Fruit fly (Drosophila melanogaster) whole organism, embryonic: Measurements from ENCODE around the gene sosie.

Source experiments
- Abd-B ChIP-seq: fragments of 200-800 bp; sonication (Bioruptor generic); optimal IDR thresholded peaks from 2 replicates; lab custom pipeline; 2018; ENCODE audit warnings: missing biosample characterization, mild to moderate bottlenecking, missing genetic modification characterization, moderate library complexity
- CG10366 ChIP-seq: fragments of 200-800 bp; sonication (Bioruptor generic); IDR thresholded peaks from 2 replicates; pipeline ENCODE4 v1.3.6; 2022; ENCODE audit warnings: missing biosample characterization, missing genetic modification characterization
- CG10565 ChIP-seq: fragments of 200-800 bp; sonication (Bioruptor generic); optimal IDR thresholded peaks from 3 replicates; lab custom pipeline; 2016; ENCODE audit warnings: missing biosample characterization, mild to moderate bottlenecking, missing genetic modification characterization
- CG11093 ChIP-seq: fragments of 200-800 bp; sonication (Bioruptor generic); IDR thresholded peaks from 3 replicates; pipeline ENCODE4 v1.3.6; 2022; ENCODE audit warnings: missing biosample characterization, missing genetic modification characterization
- CG12299 ChIP-seq: fragments of 200-800 bp; sonication (Bioruptor generic); optimal IDR thresholded peaks from 2 replicates; lab custom pipeline; 2018; ENCODE audit warnings: missing biosample characterization, mild to moderate bottlenecking, missing genetic modification characterization
- CG13424 ChIP-seq: fragments of 200-800 bp; sonication (Bioruptor generic); optimal IDR thresholded peaks from 2 replicates; lab custom pipeline; 2019; ENCODE audit warnings: missing biosample characterization, mild to moderate bottlenecking, missing genetic modification characterization, moderate library complexity
- CG14667 ChIP-seq: fragments of 200-800 bp; sonication (Bioruptor generic); IDR thresholded peaks from 2 replicates; pipeline ENCODE4 v1.3.6; 2022; ENCODE audit warnings: missing biosample characterization, missing genetic modification characterization
- CG15011 ChIP-seq: fragments of 200-800 bp; sonication (Bioruptor generic); optimal IDR thresholded peaks from 3 replicates; lab custom pipeline; 2018; ENCODE audit warnings: missing biosample characterization, mild to moderate bottlenecking, missing genetic modification characterization
- CG2116 ChIP-seq: fragments of 200-800 bp; sonication (Bioruptor generic); optimal IDR thresholded peaks from 3 replicates; lab custom pipeline; 2018; ENCODE audit warnings: missing biosample characterization, mild to moderate bottlenecking, missing genetic modification characterization
- CG2889 ChIP-seq: fragments of 200-800 bp; sonication (Bioruptor generic); IDR thresholded peaks from 3 replicates; pipeline ENCODE4 v1.3.6; 2022; ENCODE audit warnings: missing biosample characterization, missing genetic modification characterization
- CG3065 ChIP-seq: fragments of 200-800 bp; sonication (Bioruptor generic); optimal IDR thresholded peaks from 2 replicates; lab custom pipeline; 2016; ENCODE audit warnings: missing biosample characterization, missing genetic modification characterization
- CG31441 ChIP-seq: fragments of 200-800 bp; sonication (Bioruptor generic); IDR thresholded peaks from 2 replicates; pipeline ENCODE4 v1.3.6; 2022; ENCODE audit warnings: missing biosample characterization, missing genetic modification characterization
- CG32772 ChIP-seq: fragments of 200-800 bp; sonication (Bioruptor generic); IDR thresholded peaks from 2 replicates; pipeline ENCODE4 v1.3.6; 2022; ENCODE audit warnings: missing biosample characterization, missing genetic modification characterization
- CG34422 ChIP-seq: fragments of 200-800 bp; sonication (Bioruptor generic); IDR thresholded peaks from 3 replicates; pipeline ENCODE4 v1.3.6; 2022; ENCODE audit warnings: missing biosample characterization, missing genetic modification characterization
- CG4707 ChIP-seq: fragments of 200-800 bp; sonication (Bioruptor generic); optimal IDR thresholded peaks from 2 replicates; lab custom pipeline; 2018; ENCODE audit warnings: missing biosample characterization, mild to moderate bottlenecking, missing genetic modification characterization, moderate library complexity
- CG6791 ChIP-seq: fragments of 200-800 bp; sonication (Bioruptor generic); IDR thresholded peaks from 3 replicates; pipeline ENCODE4 v1.3.6; 2022; ENCODE audit warnings: missing biosample characterization, missing genetic modification characterization; ENCODE audit not compliant: partially characterized antibody
- CG7745 ChIP-seq: fragments of 200-800 bp; sonication (Bioruptor generic); optimal IDR thresholded peaks from 2 replicates; lab custom pipeline; 2018; ENCODE audit warnings: missing biosample characterization, mild to moderate bottlenecking, missing genetic modification characterization, moderate library complexity
- D19A ChIP-seq: fragments of 200-800 bp; optimal IDR thresholded peaks from 3 replicates; lab custom pipeline; 2019; ENCODE audit warnings: missing biosample characterization, mild to moderate bottlenecking, missing genetic modification characterization, moderate library complexity
- D19B ChIP-seq: fragments of 200-800 bp; sonication (Bioruptor generic); optimal IDR thresholded peaks from 2 replicates; lab custom pipeline; 2017; ENCODE audit warnings: missing biosample characterization, mild to moderate bottlenecking, missing genetic modification characterization
- Deaf1 ChIP-seq: fragments of 200-800 bp; optimal IDR thresholded peaks from 3 replicates; lab custom pipeline; 2019; ENCODE audit warnings: missing biosample characterization, mild to moderate bottlenecking, missing genetic modification characterization, moderate library complexity
- Dfd ChIP-seq, 2 experiments: fragments of >200 bp; optimal IDR thresholded peaks; 2 replicates each; lab custom pipeline; 2017; ENCODE audit warnings: missing biosample characterization in 2 of 2, missing genetic modification characterization in 2 of 2
- Ets97D ChIP-seq: fragments of 200-800 bp; sonication (Bioruptor generic); optimal IDR thresholded peaks from 3 replicates; lab custom pipeline; 2016; ENCODE audit warnings: missing biosample characterization, missing genetic modification characterization
- Gsc ChIP-seq: fragments of 200-800 bp; sonication (Bioruptor generic); IDR thresholded peaks from 2 replicates; pipeline ENCODE4 v1.3.6; 2022; ENCODE audit warnings: missing biosample characterization, missing genetic modification characterization
- HHEX ChIP-seq: fragments of 200-800 bp; sonication (Bioruptor generic); optimal IDR thresholded peaks from 3 replicates; lab custom pipeline; 2017; ENCODE audit warnings: missing biosample characterization, mild to moderate bottlenecking, missing genetic modification characterization, missing genetic modification reagents
- Hey ChIP-seq: fragments of 200-800 bp; sonication (Bioruptor generic); optimal IDR thresholded peaks from 3 replicates; lab custom pipeline; 2018; ENCODE audit warnings: missing biosample characterization, mild to moderate bottlenecking, missing genetic modification characterization
- Hr39 ChIP-seq: fragments of >200 bp; optimal IDR thresholded peaks from 2 replicates; lab custom pipeline; 2017
- Max ChIP-seq: fragments of 200-800 bp; sonication (Bioruptor generic); optimal IDR thresholded peaks from 2 replicates; lab custom pipeline; 2016; ENCODE audit warnings: missing biosample characterization, mild to moderate bottlenecking, missing genetic modification characterization
- Oaz ChIP-seq: fragments of 200-800 bp; sonication (Bioruptor generic); IDR thresholded peaks from 2 replicates; pipeline ENCODE4 v1.3.6; 2022; ENCODE audit warnings: missing biosample characterization, missing genetic modification characterization
- Opbp ChIP-seq: fragments of 200-800 bp; sonication (Bioruptor generic); IDR thresholded peaks from 3 replicates; pipeline ENCODE4 v1.3.6; 2022; ENCODE audit warnings: missing biosample characterization, missing genetic modification characterization; ENCODE audit not compliant: partially characterized antibody
- Spps ChIP-seq: fragments of 200-800 bp; sonication (Bioruptor generic); optimal IDR thresholded peaks from 2 replicates; lab custom pipeline; 2018; ENCODE audit warnings: missing biosample characterization, mild to moderate bottlenecking, missing genetic modification characterization
- TFAM ChIP-seq: fragments of 200-800 bp; sonication (Bioruptor generic); optimal IDR thresholded peaks from 2 replicates; lab custom pipeline; 2017; ENCODE audit warnings: missing biosample characterization, missing genetic modification characterization, inconsistent platforms
- Trl ChIP-seq, 3 experiments: fragments of >200 bp in 2 of 3; fragments of 200-800 bp in 1 of 3; sonication (Bioruptor generic) in 1 of 3; optimal IDR thresholded peaks; 2 replicates in 1 of 3; 3 replicates in 2 of 3; lab custom pipeline; 2016 to 2017; ENCODE audit warnings: missing biosample characterization in 1 of 3, missing genetic modification characterization in 1 of 3
- aop ChIP-seq: fragments of 200-800 bp; sonication (Bioruptor generic); IDR thresholded peaks from 2 replicates; pipeline ENCODE4 v1.3.6; 2022; ENCODE audit warnings: missing biosample characterization, missing genetic modification characterization
- bab2 ChIP-seq: fragments of 200-800 bp; sonication (Bioruptor generic); optimal IDR thresholded peaks from 2 replicates; lab custom pipeline; 2016; ENCODE audit warnings: missing biosample characterization, missing genetic modification characterization
- dmrt11E ChIP-seq: fragments of 200-800 bp; sonication (Bioruptor generic); optimal IDR thresholded peaks from 3 replicates; lab custom pipeline; 2018; ENCODE audit warnings: missing biosample characterization, mild to moderate bottlenecking, missing genetic modification characterization, moderate library complexity
- gem ChIP-seq: fragments of 200-800 bp; sonication (Bioruptor generic); optimal IDR thresholded peaks from 2 replicates; lab custom pipeline; 2019; ENCODE audit warnings: missing biosample characterization, mild to moderate bottlenecking, missing genetic modification characterization, moderate library complexity
- ken ChIP-seq: fragments of 200-800 bp; sonication (Bioruptor generic); IDR thresholded peaks from 3 replicates; pipeline ENCODE4 v1.3.6; 2022; ENCODE audit warnings: missing biosample characterization, missing genetic modification characterization
- lola ChIP-seq, 3 experiments: fragments of >200 bp in 2 of 3; fragments of 200-800 bp in 1 of 3; sonication (Bioruptor generic) in 1 of 3; optimal IDR thresholded peaks; 2 replicates each; lab custom pipeline; 2017 to 2019; ENCODE audit warnings: missing biosample characterization in 3 of 3, missing genetic modification characterization in 3 of 3, mild to moderate bottlenecking in 1 of 3, moderate library complexity in 1 of 3
- nmo ChIP-seq: fragments of 200-800 bp; sonication (Bioruptor generic); optimal IDR thresholded peaks from 2 replicates; lab custom pipeline; 2018; ENCODE audit warnings: missing biosample characterization, mild to moderate bottlenecking, missing genetic modification characterization, moderate library complexity
- onecut ChIP-seq: fragments of 200-800 bp; sonication (Bioruptor generic); IDR thresholded peaks from 2 replicates; pipeline ENCODE4 v1.3.6; 2022; ENCODE audit warnings: missing biosample characterization, missing genetic modification characterization
- pan ChIP-seq, 4 experiments: fragments of >200 bp in 3 of 4; fragments of 200-800 bp in 1 of 4; sonication (Bioruptor generic) in 1 of 4; optimal IDR thresholded peaks in 3 of 4; IDR thresholded peaks in 1 of 4; 2 replicates each; pipeline versions ENCODE4 v1.3.6 to Lab custom; 2017 to 2022; ENCODE audit warnings: missing biosample characterization in 2 of 4, missing genetic modification characterization in 2 of 4, mixed read lengths in 1 of 4
- pros ChIP-seq: fragments of 200-800 bp; sonication (Bioruptor generic); optimal IDR thresholded peaks from 3 replicates; lab custom pipeline; 2019; ENCODE audit warnings: missing biosample characterization, mild to moderate bottlenecking, missing genetic modification characterization, moderate library complexity
- sc ChIP-seq, 3 experiments: fragments of >200 bp in 2 of 3; fragments of 200-800 bp in 1 of 3; sonication (Bioruptor generic) in 1 of 3; optimal IDR thresholded peaks; 2 replicates in 2 of 3; 3 replicates in 1 of 3; lab custom pipeline; 2017; ENCODE audit warnings: mild to moderate bottlenecking in 1 of 3, missing biosample characterization in 1 of 3, missing genetic modification characterization in 1 of 3, missing genetic modification reagents in 1 of 3
- sens ChIP-seq: fragments of 200-800 bp; sonication (Bioruptor generic); peaks from one replicate; lab custom pipeline; 2016; ENCODE audit warnings: missing biosample characterization, missing genetic modification characterization
- sim ChIP-seq: fragments of 200-800 bp; sonication (Bioruptor generic); IDR thresholded peaks from 2 replicates; pipeline ENCODE4 v1.3.6; 2022; ENCODE audit warnings: missing biosample characterization, missing genetic modification characterization
- sima ChIP-seq: fragments of 200-800 bp; sonication (Bioruptor generic); optimal IDR thresholded peaks from 2 replicates; lab custom pipeline; 2016; ENCODE audit warnings: missing biosample characterization, missing genetic modification characterization
- slbo ChIP-seq: fragments of 200-800 bp; sonication (Bioruptor generic); IDR thresholded peaks from 2 replicates; pipeline ENCODE4 v1.3.6; 2022; ENCODE audit warnings: missing biosample characterization, missing genetic modification characterization
- trem ChIP-seq: fragments of 200-800 bp; optimal IDR thresholded peaks from 3 replicates; lab custom pipeline; 2019; ENCODE audit warnings: missing biosample characterization, mild to moderate bottlenecking, missing genetic modification characterization, moderate library complexity
- trh ChIP-seq: fragments of 200-800 bp; sonication (Bioruptor generic); optimal IDR thresholded peaks from 2 replicates; lab custom pipeline; 2016; ENCODE audit warnings: missing biosample characterization, missing genetic modification characterization
- wor ChIP-seq: fragments of 200-800 bp; sonication (Bioruptor generic); IDR thresholded peaks from 2 replicates; pipeline ENCODE4 v1.3.6; 2022; ENCODE audit warnings: missing biosample characterization, missing genetic modification characterization
- zf30C ChIP-seq: fragments of 200-800 bp; sonication (Bioruptor generic); optimal IDR thresholded peaks from 3 replicates; lab custom pipeline; 2018; ENCODE audit warnings: missing biosample characterization, mild to moderate bottlenecking, missing genetic modification characterization

Gene sosie

DNA sequence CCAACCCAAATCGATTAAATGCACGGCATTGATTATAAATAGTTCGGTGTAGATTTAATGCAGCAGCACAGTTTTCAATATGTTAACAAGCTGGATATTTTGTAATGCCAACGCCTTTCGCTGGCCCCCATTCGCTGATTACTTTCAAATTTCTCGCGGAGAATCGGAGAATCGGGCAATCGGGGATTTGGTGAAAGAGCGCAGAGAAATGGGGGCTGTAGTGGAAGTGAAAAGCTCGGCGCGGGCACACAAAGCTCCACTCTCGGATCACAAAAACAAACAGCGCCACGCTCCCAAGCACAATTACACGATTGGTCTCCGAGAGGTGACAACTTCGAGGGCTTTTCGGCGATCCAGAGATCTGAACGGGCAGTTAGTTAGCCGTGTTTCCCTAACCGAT is 7.9 kb downstream of the sosie start, which contains the start of gene Esp:
Gene Esp, plus strand, starts transcription at position 301 of the 400 bp plus-strand sequence.
- TF ChIP-seq Dfd (GFP tag; optimal IDR thresholded peaks at IDR 0.05; lab: Kevin White, UChicago) (no peak), CG7745 (tag; lab: Kevin White, UChicago) (no peak), Max (GFP tag; lab: Kevin White, UChicago) (no peak), Trl (optimal IDR thresholded peaks at IDR 0.05; lab: Kevin White, UChicago) (peak in 1 of 2 experiments; percentile 19), Trl (GFP tag; optimal IDR thresholded peaks at IDR 0.05; lab: Kevin White, UChicago) (no peak), slbo (no peak), CG4707 (GFP tag; lab: Kevin White, UChicago) (no peak), CG13424 (tag; lab: Kevin White, UChicago) (no peak), Spps (tag; lab: Kevin White, UChicago) (no peak), Opbp (GFP tag; lab: Robert Waterston, UW) (0 out of 3 replicates have a peak, but pooled peaks have one; percentile 7), trh (GFP tag; lab: Kevin White, UChicago) (no peak), Oaz (GFP tag; lab: Robert Waterston, UW) (no peak), pan (optimal IDR thresholded peaks at IDR 0.05; lab: Kevin White, UChicago) (no peak), pan (GFP tag; optimal IDR thresholded peaks at IDR 0.05 in 1 of 2, IDR thresholded peaks at IDR 0.05 in 1 of 2) (no peak), CG10366 (GFP tag; lab: Robert Waterston, UW) (no peak), CG31441 (GFP tag; lab: Robert Waterston, UW) (no peak), CG32772 (no peak), ken (GFP tag; lab: Robert Waterston, UW) (no peak), CG34422 (GFP tag; lab: Robert Waterston, UW) (no peak), Deaf1 (tag; lab: Kevin White, UChicago) (peak; percentile 53), Abd-B (GFP tag; lab: Kevin White, UChicago) (no peak), CG14667 (GFP tag; lab: Robert Waterston, UW) (no peak), CG3065 (GFP tag; lab: Kevin White, UChicago) (no peak), sc (optimal IDR thresholded peaks at IDR 0.05; lab: Kevin White, UChicago) (no peak), sc (GFP tag; optimal IDR thresholded peaks at IDR 0.05; lab: Kevin White, UChicago) (no peak), aop (GFP tag; lab: Robert Waterston, UW) (no peak), nmo (GFP tag; lab: Kevin White, UChicago) (no peak), CG10565 (GFP tag; lab: Kevin White, UChicago) (no peak), Ets97D (GFP tag; lab: Kevin White, UChicago) (no peak), bab2 (GFP tag; lab: Kevin White, UChicago) (no peak), TFAM (GFP tag; lab: Kevin White, UChicago) (no peak), sim (GFP tag; lab: Robert Waterston, UW) (no peak), Gsc (GFP tag; lab: Robert Waterston, UW) (no peak), sens (peak; percentile 39)

DNA sequence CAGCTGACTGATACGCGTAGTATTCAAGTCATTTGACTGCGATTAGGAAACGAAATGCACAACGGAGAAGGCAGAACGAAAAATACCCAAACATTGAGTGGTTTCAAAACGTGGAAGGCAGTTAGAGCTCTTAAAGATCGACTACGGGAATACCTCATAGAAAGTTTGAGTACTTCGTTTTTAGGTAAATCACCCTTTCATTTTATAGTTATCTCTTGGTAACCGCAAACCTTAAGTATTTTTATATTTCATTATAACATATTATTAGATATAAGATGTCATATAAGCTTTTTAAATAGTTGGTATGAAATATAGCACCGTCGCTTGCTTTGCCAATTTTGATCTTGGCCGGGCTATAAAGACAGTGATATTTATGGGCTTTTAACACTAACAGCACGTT is 11.4 kb downstream of the sosie start:
- no peak for TF ChIP-seq CG2116 (GFP tag; lab: Kevin White, UChicago)
- peak; percentile 30 for TF ChIP-seq gem (tag; lab: Kevin White, UChicago)
- no peak for TF ChIP-seq pros
- TF ChIP-seq Hey (tag; lab: Kevin White, UChicago) = no peak
- TF ChIP-seq sima (GFP tag; lab: Kevin White, UChicago) = no peak
- peak; percentile 4 for TF ChIP-seq D19A (tag; lab: Kevin White, UChicago)
- no peak for TF ChIP-seq CG12299 (tag; lab: Kevin White, UChicago)
- peak; percentile 37 for TF ChIP-seq D19B (GFP tag; lab: Kevin White, UChicago)
- TF ChIP-seq lola (GFP tag; optimal IDR thresholded peaks at IDR 0.05; lab: Kevin White, UChicago) = no peak
- TF ChIP-seq CG6791 (GFP tag; lab: Robert Waterston, UW) = no peak
- TF ChIP-seq dmrt11E (tag; lab: Kevin White, UChicago) = peak; percentile 2
- TF ChIP-seq HHEX (GFP tag; lab: Kevin White, UChicago) = no peak
- TF ChIP-seq zf30C (GFP tag; lab: Kevin White, UChicago) = no peak
- TF ChIP-seq CG2889 (GFP tag; lab: Robert Waterston, UW) = no peak
- no peak for TF ChIP-seq trem (tag; lab: Kevin White, UChicago)
- TF ChIP-seq CG11093 (GFP tag; lab: Robert Waterston, UW) = no peak
- TF ChIP-seq onecut = no peak
- TF ChIP-seq wor (GFP tag; lab: Robert Waterston, UW) = no peak
- no peak for TF ChIP-seq Hr39
- TF ChIP-seq CG15011 (GFP tag; lab: Kevin White, UChicago) = no peak
